Fruit fly (Drosophila melanogaster) whole organism, embryonic: ENCODE measurements around the gene CG5180.
A peak's percentile ranks its signal among the peaks of the same experiment; 100 is the strongest.

ENCODE experiments used
- Atf6 ChIP-seq: fragments of 200-800 bp; sonication (Bioruptor generic); IDR thresholded peaks from 2 replicates; pipeline ENCODE4 v1.3.6; 2022; ENCODE audit warnings: missing biosample characterization, missing genetic modification characterization
- BEAF-32 ChIP-seq: fragments of 200-800 bp; sonication (Bioruptor generic); optimal IDR thresholded peaks from 3 replicates; lab custom pipeline; 2017; ENCODE audit warnings: missing biosample characterization, missing genetic modification characterization, mild to moderate bottlenecking, moderate library complexity, missing genetic modification reagents
- CG10147 ChIP-seq: fragments of 200-800 bp; sonication (Bioruptor generic); optimal IDR thresholded peaks from 2 replicates; lab custom pipeline; 2019; ENCODE audit warnings: missing biosample characterization, mild to moderate bottlenecking, missing genetic modification characterization, moderate library complexity
- CG10654 ChIP-seq: fragments of 200-800 bp; sonication (Bioruptor generic); optimal IDR thresholded peaks from 2 replicates; lab custom pipeline; 2016; ENCODE audit warnings: missing biosample characterization, missing genetic modification characterization
- CG11696 ChIP-seq: fragments of 200-800 bp; sonication (Bioruptor generic); IDR thresholded peaks from 2 replicates; pipeline ENCODE4 v1.3.6; 2022; ENCODE audit warnings: missing biosample characterization, missing genetic modification characterization
- CG1233 ChIP-seq: fragments of 200-800 bp; sonication (Bioruptor generic); optimal IDR thresholded peaks from 4 replicates; lab custom pipeline; 2018; ENCODE audit warnings: missing biosample characterization, mild to moderate bottlenecking, missing genetic modification characterization
- CG14014 ChIP-seq: fragments of 200-800 bp; sonication (Bioruptor generic); IDR thresholded peaks from 2 replicates; pipeline ENCODE4 v1.3.6; 2022; ENCODE audit warnings: missing biosample characterization, missing genetic modification characterization
- CG14441 ChIP-seq: fragments of 200-800 bp; sonication (Bioruptor generic); IDR thresholded peaks from 2 replicates; pipeline ENCODE4 v1.3.6; 2022; ENCODE audit warnings: missing biosample characterization, missing genetic modification characterization
- CG14710 ChIP-seq: fragments of 200-800 bp; sonication (Bioruptor generic); optimal IDR thresholded peaks from 3 replicates; lab custom pipeline; 2019; ENCODE audit warnings: missing biosample characterization, mild to moderate bottlenecking, missing genetic modification characterization, moderate library complexity
- CG1602 ChIP-seq: fragments of 200-800 bp; sonication (Bioruptor generic); optimal IDR thresholded peaks from 3 replicates; lab custom pipeline; 2016; ENCODE audit warnings: missing biosample characterization, missing genetic modification characterization
- CG17328 ChIP-seq: fragments of 200-800 bp; sonication (Bioruptor generic); IDR thresholded peaks from 2 replicates; pipeline ENCODE4 v1.3.6; 2022; ENCODE audit warnings: missing biosample characterization, missing genetic modification characterization
- CG18011 ChIP-seq: fragments of 200-800 bp; sonication (Bioruptor generic); optimal IDR thresholded peaks from 2 replicates; lab custom pipeline; 2017; ENCODE audit warnings: missing biosample characterization, missing genetic modification characterization, mild to moderate bottlenecking, moderate library complexity, missing genotype
- CG18476 ChIP-seq: fragments of 200-800 bp; sonication (Bioruptor generic); optimal IDR thresholded peaks from 2 replicates; lab custom pipeline; 2016; ENCODE audit warnings: missing biosample characterization, mild to moderate bottlenecking, missing genetic modification characterization
- CG18764 ChIP-seq: fragments of 200-800 bp; sonication (Bioruptor generic); optimal IDR thresholded peaks from 3 replicates; lab custom pipeline; 2016; ENCODE audit warnings: missing biosample characterization, missing genetic modification characterization
- CG31224 ChIP-seq: fragments of 200-800 bp; sonication (Bioruptor generic); IDR thresholded peaks from 2 replicates; pipeline ENCODE4 v1.3.6; 2022; ENCODE audit warnings: missing biosample characterization, missing genetic modification characterization
- CG31388 ChIP-seq: fragments of 200-800 bp; sonication (Bioruptor generic); optimal IDR thresholded peaks from 2 replicates; lab custom pipeline; 2016; ENCODE audit warnings: missing biosample characterization, missing genetic modification characterization
- CG34422 ChIP-seq: fragments of 200-800 bp; sonication (Bioruptor generic); IDR thresholded peaks from 3 replicates; pipeline ENCODE4 v1.3.6; 2022; ENCODE audit warnings: missing biosample characterization, missing genetic modification characterization
- CG3995 ChIP-seq: fragments of 200-800 bp; sonication (Bioruptor generic); optimal IDR thresholded peaks from 3 replicates; lab custom pipeline; 2016; ENCODE audit warnings: missing biosample characterization, missing genetic modification characterization
- CG8359 ChIP-seq: fragments of 200-800 bp; sonication (Bioruptor generic); optimal IDR thresholded peaks from 2 replicates; lab custom pipeline; 2017; ENCODE audit warnings: missing biosample characterization, mild to moderate bottlenecking, missing genetic modification characterization, borderline replicate concordance
- CTCF ChIP-seq: fragments of 200-800 bp; sonication (Bioruptor generic); optimal IDR thresholded peaks from 2 replicates; lab custom pipeline; 2017; ENCODE audit warnings: missing biosample characterization, mild to moderate bottlenecking, missing genetic modification characterization, moderate library complexity
- Chrac-16 ChIP-seq: fragments of 200-800 bp; sonication (Bioruptor generic); optimal IDR thresholded peaks from 3 replicates; lab custom pipeline; 2016; ENCODE audit warnings: missing biosample characterization, missing genetic modification characterization
- D ChIP-seq, 2 experiments: fragments of 200-800 bp in 1 of 2; fragments of >200 bp in 1 of 2; sonication (Bioruptor generic) in 1 of 2; optimal IDR thresholded peaks; 2 replicates in 1 of 2; 3 replicates in 1 of 2; lab custom pipeline; 2017; ENCODE audit warnings: mild to moderate bottlenecking in 1 of 2, missing biosample characterization in 1 of 2, missing genetic modification characterization in 1 of 2, missing genetic modification reagents in 1 of 2
- Dek ChIP-seq: fragments of 200-800 bp; sonication (Bioruptor generic); optimal IDR thresholded peaks from 3 replicates; lab custom pipeline; 2019; ENCODE audit warnings: missing biosample characterization, mild to moderate bottlenecking, missing genetic modification characterization, moderate library complexity
- Dll ChIP-seq: fragments of 200-800 bp; sonication (Bioruptor generic); IDR thresholded peaks from 4 replicates; pipeline ENCODE4 v1.3.6; 2022; ENCODE audit warnings: missing biosample characterization, missing genetic modification characterization; ENCODE audit not compliant: partially characterized antibody
- ERR ChIP-seq: fragments of 200-800 bp; sonication (Bioruptor generic); optimal IDR thresholded peaks from 2 replicates; lab custom pipeline; 2016; ENCODE audit warnings: missing biosample characterization, missing genetic modification characterization
- Eip74EF ChIP-seq, 2 experiments: fragments of 200-800 bp in 1 of 2; fragments of >200 bp in 1 of 2; sonication (Bioruptor generic) in 1 of 2; optimal IDR thresholded peaks; 2 replicates each; lab custom pipeline; 2017 to 2019; ENCODE audit warnings: missing biosample characterization in 2 of 2, missing genetic modification characterization in 2 of 2, mild to moderate bottlenecking in 1 of 2, moderate library complexity in 1 of 2
- HmgZ ChIP-seq: fragments of 200-800 bp; sonication (Bioruptor generic); optimal IDR thresholded peaks from 2 replicates; lab custom pipeline; 2018; ENCODE audit warnings: missing biosample characterization, mild to moderate bottlenecking, missing genetic modification characterization
- Hmx ChIP-seq: fragments of 200-800 bp; sonication (Bioruptor generic); optimal IDR thresholded peaks from 2 replicates; lab custom pipeline; 2016; ENCODE audit warnings: missing biosample characterization, missing genetic modification characterization
- Meics ChIP-seq: fragments of 200-800 bp; sonication (Bioruptor generic); optimal IDR thresholded peaks from 2 replicates; lab custom pipeline; 2017; ENCODE audit warnings: missing biosample characterization, mild to moderate bottlenecking, missing genetic modification characterization
- Mes4 ChIP-seq: fragments of 200-800 bp; sonication (Bioruptor generic); optimal IDR thresholded peaks from 2 replicates; lab custom pipeline; 2016; ENCODE audit warnings: missing biosample characterization, missing genetic modification characterization
- NK7.1 ChIP-seq: fragments of 200-800 bp; sonication (Bioruptor generic); optimal IDR thresholded peaks from 3 replicates; lab custom pipeline; 2016; ENCODE audit warnings: missing biosample characterization, missing genetic modification characterization
- Nf-YC ChIP-seq: fragments of 200-800 bp; optimal IDR thresholded peaks from 3 replicates; lab custom pipeline; 2019; ENCODE audit warnings: missing biosample characterization, mild to moderate bottlenecking, missing genetic modification characterization, moderate library complexity
- Scr ChIP-seq: fragments of 200-800 bp; sonication (Bioruptor generic); IDR thresholded peaks from 2 replicates; pipeline ENCODE4 v1.3.6; 2022; ENCODE audit warnings: missing biosample characterization, missing genetic modification characterization; ENCODE audit not compliant: partially characterized antibody
- Vsx1 ChIP-seq: fragments of 200-800 bp; sonication (Bioruptor generic); optimal IDR thresholded peaks from 2 replicates; lab custom pipeline; 2017; ENCODE audit warnings: missing biosample characterization, mild to moderate bottlenecking, missing genetic modification characterization, missing genetic modification reagents
- Xbp1 ChIP-seq: fragments of 200-800 bp; sonication (Bioruptor generic); optimal IDR thresholded peaks from 3 replicates; lab custom pipeline; 2016; ENCODE audit warnings: missing biosample characterization, mild to moderate bottlenecking, missing genetic modification characterization
- ac ChIP-seq: fragments of 200-800 bp; sonication (Bioruptor generic); optimal IDR thresholded peaks from 3 replicates; lab custom pipeline; 2017; ENCODE audit warnings: missing biosample characterization, mild to moderate bottlenecking, missing genetic modification characterization
- chif ChIP-seq, 2 experiments: fragments of 200-800 bp; sonication (Bioruptor generic); optimal IDR thresholded peaks; 3 replicates each; lab custom pipeline; 2016; ENCODE audit warnings: missing biosample characterization in 2 of 2, missing genetic modification characterization in 2 of 2
- corto ChIP-seq: fragments of 200-800 bp; sonication (Bioruptor generic); optimal IDR thresholded peaks from 2 replicates; lab custom pipeline; 2016; ENCODE audit warnings: missing biosample characterization, mild to moderate bottlenecking, missing genetic modification characterization, moderate library complexity
- disco-r ChIP-seq: fragments of 200-800 bp; sonication (Bioruptor generic); optimal IDR thresholded peaks from 2 replicates; lab custom pipeline; 2016; ENCODE audit warnings: missing biosample characterization, missing genetic modification characterization
- dmrt99B ChIP-seq: fragments of 200-800 bp; sonication (Bioruptor generic); optimal IDR thresholded peaks from 2 replicates; lab custom pipeline; 2018; ENCODE audit warnings: missing biosample characterization, mild to moderate bottlenecking, missing genetic modification characterization, moderate library complexity
- en ChIP-seq: fragments of 200-800 bp; sonication (Bioruptor generic); optimal IDR thresholded peaks from 2 replicates; lab custom pipeline; 2016; ENCODE audit warnings: missing biosample characterization, missing genetic modification characterization
- gt ChIP-seq: fragments of 200-800 bp; sonication (Bioruptor generic); IDR thresholded peaks from 2 replicates; pipeline ENCODE4 v1.3.6; 2022; ENCODE audit warnings: missing biosample characterization, missing genetic modification characterization
- odd ChIP-seq: fragments of 200-800 bp; sonication (Bioruptor generic); optimal IDR thresholded peaks from 2 replicates; lab custom pipeline; 2017; ENCODE audit warnings: missing biosample characterization, mild to moderate bottlenecking, missing genetic modification characterization
- stc ChIP-seq: fragments of 200-800 bp; sonication (Bioruptor generic); IDR thresholded peaks from 2 replicates; pipeline ENCODE4 v1.3.6; 2022; ENCODE audit warnings: missing biosample characterization, missing genetic modification characterization
- tap ChIP-seq: fragments of 200-800 bp; optimal IDR thresholded peaks from 3 replicates; lab custom pipeline; 2019; ENCODE audit warnings: missing biosample characterization, mild to moderate bottlenecking, missing genetic modification characterization, moderate library complexity
- tin ChIP-seq: fragments of 200-800 bp; sonication (Bioruptor generic); optimal IDR thresholded peaks from 3 replicates; lab custom pipeline; 2016; ENCODE audit warnings: missing biosample characterization, missing genetic modification characterization
- tna ChIP-seq: fragments of 200-800 bp; sonication (Bioruptor generic); IDR thresholded peaks from 2 replicates; pipeline ENCODE4 v1.3.6; 2022; ENCODE audit warnings: missing biosample characterization, missing genetic modification characterization; ENCODE audit not compliant: partially characterized antibody
- zen2 ChIP-seq: fragments of 200-800 bp; sonication (Bioruptor generic); IDR thresholded peaks from 3 replicates; pipeline ENCODE4 v1.3.6; 2022; ENCODE audit warnings: missing biosample characterization, missing genetic modification characterization; ENCODE audit not compliant: partially characterized antibody

The CG5180 gene

DNA sequence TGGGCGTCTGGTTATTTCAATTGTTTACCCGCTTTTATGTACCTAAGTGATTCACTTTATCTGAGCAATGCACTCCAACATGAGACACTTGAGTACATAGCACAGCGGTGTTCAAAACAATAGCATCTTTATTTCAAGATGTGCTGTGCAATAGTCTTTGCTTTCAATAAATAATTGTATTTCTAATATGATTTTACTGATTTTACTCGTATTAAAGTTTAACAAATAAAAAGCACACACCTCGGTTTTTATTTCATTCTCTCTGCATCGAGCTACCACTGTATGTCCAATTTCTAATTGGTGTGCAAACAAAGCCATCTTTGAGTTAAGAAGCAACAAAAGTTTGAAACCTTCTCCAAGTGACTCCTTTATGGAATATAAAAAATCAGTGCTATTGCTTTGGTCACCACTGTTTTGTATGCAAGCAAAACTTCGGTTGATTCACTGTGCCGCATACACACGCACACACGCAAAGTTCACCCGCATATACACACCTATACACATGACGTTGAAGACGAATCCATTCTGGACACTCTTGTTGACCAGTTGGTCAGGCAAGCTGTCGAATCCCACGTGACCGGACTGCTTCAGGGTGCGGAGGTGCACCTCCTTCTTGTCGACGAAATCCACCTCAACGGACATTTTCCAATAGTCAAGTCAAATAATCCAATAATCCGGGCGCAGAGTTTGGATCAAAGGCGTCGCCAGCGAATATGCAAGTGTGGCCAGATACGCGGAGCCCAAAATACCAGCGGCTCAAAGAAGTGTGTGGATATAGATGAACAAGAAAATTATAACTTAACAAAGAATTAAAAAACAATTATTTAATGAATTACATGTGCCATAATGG, 30.1 kb downstream of the CG5180 start, which contains the start of gene Septin2 (continued):
- TF ChIP-seq corto (GFP tag; lab: Kevin White, UChicago) (peak; percentile 67), en (GFP tag; lab: Kevin White, UChicago) (peak; percentile 28), CG31224 (GFP tag; lab: Robert Waterston, UW) (no peak), Chrac-16 (peak; percentile 71), disco-r (GFP tag; lab: Kevin White, UChicago) (peak; percentile 26), CG1602 (GFP tag; lab: Kevin White, UChicago) (peak; percentile 73), Atf6 (peak; percentile 47; the same call in 1 of the 2 replicates), tin (peak; percentile 82), gt (no peak), HmgZ (tag; lab: Kevin White, UChicago) (peak; percentile 19), ac (peak; percentile 46), NK7.1 (GFP tag; lab: Kevin White, UChicago) (peak; percentile 41), CG18764 (GFP tag; lab: Kevin White, UChicago) (peak; percentile 74), ERR (GFP tag; lab: Kevin White, UChicago) (no peak), CG18476 (peak; percentile 81), CG11696 (GFP tag; lab: Robert Waterston, UW) (peak; percentile 94), Hmx (peak; percentile 12), CG18011 (GFP tag; lab: Kevin White, UChicago) (peak; percentile 31), Mes4 (GFP tag; lab: Kevin White, UChicago) (peak; percentile 65), Scr (no peak), stc (peak; percentile 71), Vsx1 (GFP tag; lab: Kevin White, UChicago) (no peak), CG17328 (GFP tag; lab: Robert Waterston, UW) (peak; percentile 54; the same call in 1 of the 2 replicates), tna (no peak), Meics (GFP tag; lab: Kevin White, UChicago) (peak; percentile 71), Eip74EF (GFP tag; optimal IDR thresholded peaks at IDR 0.05; lab: Kevin White, UChicago) (peak in 1 of 2 experiments; percentile 83), CG14441 (GFP tag; lab: Robert Waterston, UW) (peak; percentile 59), Xbp1 (GFP tag; lab: Kevin White, UChicago) (peak; percentile 79), dmrt99B (tag; lab: Kevin White, UChicago) (peak; percentile 91), CG10147 (GFP tag; lab: Kevin White, UChicago) (peak; percentile 62), CG34422 (GFP tag; lab: Robert Waterston, UW) (peak; percentile 61), CG8359 (peak; percentile 73), odd (peak; percentile 85), Dek (tag; lab: Kevin White, UChicago) (no peak), CG31388 (GFP tag; lab: Kevin White, UChicago) (peak; percentile 63), Dll (no peak), CG3995 (GFP tag; lab: Kevin White, UChicago) (no peak), chif (GFP tag; optimal IDR thresholded peaks at IDR 0.05; lab: Kevin White, UChicago) (peak; percentile 49 to 83), D (optimal IDR thresholded peaks at IDR 0.05; lab: Kevin White, UChicago) (no peak), D (GFP tag; optimal IDR thresholded peaks at IDR 0.05; lab: Kevin White, UChicago) (peak; percentile 89), CTCF (GFP tag; lab: Kevin White, UChicago) (peak; percentile 55), Nf-YC (peak; percentile 35), CG10654 (GFP tag; lab: Kevin White, UChicago) (peak; percentile 63), CG1233 (GFP tag; lab: Kevin White, UChicago) (peak; percentile 84), CG14014 (peak; percentile 38; the same call in 1 of the 2 replicates), zen2 (GFP tag; lab: Robert Waterston, UW) (no peak; the same call in 2 of the 3 replicates), tap (tag; lab: Kevin White, UChicago) (peak; percentile 86), CG14710 (tag; lab: Kevin White, UChicago) (peak; percentile 85), BEAF-32 (no peak)
